Worm (Caenorhabditis elegans) whole organism, L4/young adult: ENCODE data around the gene klp-11.
"Not testable (repeated sequence)": the region's sequence is repeated elsewhere in the genome, so short reads cannot be mapped to it uniquely, and the experiment has no call there.

ENCODE experiments used
- W03F9.2 ChIP-seq: fragments of 150-350 bp; optimal IDR thresholded peaks from 2 replicates; lab custom pipeline; 2014; ENCODE audit warnings: missing biosample characterization, missing genetic modification characterization
- dao-5 ChIP-seq: sonication (generic microtip); optimal IDR thresholded peaks from 2 replicates; lab custom pipeline; 2016; ENCODE audit warnings: missing genotype, missing genetic modification characterization, moderate library complexity, missing compliant biosample characterization
- him-1 ChIP-seq: sonication (generic microtip); optimal IDR thresholded peaks from 2 replicates; lab custom pipeline; 2016; ENCODE audit warnings: missing genotype, missing genetic modification reagents, missing genetic modification characterization, missing compliant biosample characterization

The klp-11 gene

DNA sequence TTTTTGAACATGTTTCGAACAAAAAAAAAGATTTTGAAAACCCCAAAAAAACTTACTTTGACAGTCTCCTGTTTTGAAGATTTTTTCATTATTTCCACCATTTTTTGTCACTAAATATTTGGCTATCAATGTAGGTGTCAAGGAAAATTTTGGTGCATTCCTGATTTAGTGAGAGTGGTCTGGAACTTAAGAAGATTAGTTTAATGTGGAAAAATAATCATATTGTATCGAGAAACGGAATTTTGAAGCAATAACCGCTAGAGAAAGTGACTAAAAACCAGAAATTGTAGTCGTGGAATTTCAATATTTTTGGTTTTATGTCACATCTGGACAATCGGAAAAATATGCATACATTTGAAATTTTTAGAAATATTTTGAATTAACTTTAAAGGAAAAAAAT lies at the start of gene klp-11, which contains the start of gene F20C5.11:
TSS of gene klp-11 (minus strand) at position 171 of the 400 bp plus-strand sequence.
TSS of gene F20C5.11 (minus strand) at position 101 of the 400 bp plus-strand sequence.
- TF ChIP-seq him-1 (tag; lab: Kevin White, UChicago) (no peak), W03F9.2 (tag; lab: Kevin White, UChicago) (no peak), dao-5 (no peak)

DNA sequence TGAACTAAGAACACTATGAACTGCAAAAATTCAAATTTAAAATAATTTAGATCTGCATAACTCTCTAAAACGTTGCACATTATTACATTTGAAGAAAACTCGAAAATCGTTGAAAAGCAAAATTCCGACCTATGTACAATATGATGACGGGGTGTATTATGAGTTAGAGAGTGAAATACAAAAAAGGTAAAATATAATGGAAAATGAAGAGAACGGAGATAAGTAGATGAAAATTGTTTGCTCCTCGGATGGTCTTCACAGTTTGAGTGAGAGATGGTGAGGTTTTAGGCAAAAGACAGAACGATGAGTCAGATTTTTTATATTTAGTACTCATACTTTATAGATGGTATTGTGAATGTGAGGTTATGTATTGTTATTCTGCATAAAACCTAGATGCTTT lies 45.5 kb upstream of the klp-11 start:
- TF ChIP-seq W03F9.2 (tag; lab: Kevin White, UChicago) = no peak
- TF ChIP-seq dao-5 = no peak
- TF ChIP-seq him-1 (tag; lab: Kevin White, UChicago) = no peak

DNA sequence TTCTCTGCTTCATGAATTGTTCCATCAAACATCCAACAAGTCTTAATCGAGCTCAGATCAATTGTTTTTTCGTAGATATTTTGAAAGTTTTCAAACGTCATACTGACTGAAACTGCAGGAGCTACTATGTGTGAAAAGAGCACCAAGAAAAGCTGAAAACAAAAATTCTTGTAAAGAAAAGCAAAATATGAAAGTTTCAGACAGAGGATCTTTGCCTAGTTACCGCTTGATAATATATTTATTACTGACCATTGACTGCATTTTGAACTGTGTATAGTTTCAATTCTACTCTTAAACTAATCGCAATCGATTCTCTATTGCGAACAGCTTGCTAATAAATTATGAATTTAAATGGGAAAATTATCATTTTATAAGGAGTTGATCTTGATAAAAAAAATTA lies 36.4 kb upstream of the klp-11 start, which contains the start of gene clec-182:
TSS of gene clec-182 (minus strand) at position 101 of the 400 bp plus-strand sequence.
- TF ChIP-seq W03F9.2 (tag; lab: Kevin White, UChicago) (no peak), him-1 (tag; lab: Kevin White, UChicago) (no peak), dao-5 (no peak)

DNA sequence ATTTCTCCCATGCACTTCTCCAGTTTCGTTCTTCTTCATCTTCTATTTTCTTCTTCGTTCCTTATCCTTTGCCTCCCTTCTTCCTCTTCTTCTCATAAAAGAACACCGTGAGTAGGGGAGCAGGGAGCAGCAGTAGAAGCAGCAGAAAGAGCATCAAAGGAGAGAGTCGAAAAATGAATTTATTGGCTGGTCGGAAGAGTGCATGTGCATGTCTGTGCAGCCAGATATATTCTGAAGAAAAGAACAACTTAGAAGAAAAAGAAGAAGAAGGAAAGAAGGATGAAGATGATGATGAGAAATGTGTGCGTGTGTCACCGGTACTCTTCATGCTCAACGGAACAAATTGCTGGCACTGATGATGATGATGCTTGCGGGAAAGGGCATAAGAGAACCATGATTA lies 34.4 kb upstream of the klp-11 start:
- TF ChIP-seq W03F9.2 (tag; lab: Kevin White, UChicago) = no peak
- TF ChIP-seq him-1 (tag; lab: Kevin White, UChicago) = peak; percentile 73

DNA sequence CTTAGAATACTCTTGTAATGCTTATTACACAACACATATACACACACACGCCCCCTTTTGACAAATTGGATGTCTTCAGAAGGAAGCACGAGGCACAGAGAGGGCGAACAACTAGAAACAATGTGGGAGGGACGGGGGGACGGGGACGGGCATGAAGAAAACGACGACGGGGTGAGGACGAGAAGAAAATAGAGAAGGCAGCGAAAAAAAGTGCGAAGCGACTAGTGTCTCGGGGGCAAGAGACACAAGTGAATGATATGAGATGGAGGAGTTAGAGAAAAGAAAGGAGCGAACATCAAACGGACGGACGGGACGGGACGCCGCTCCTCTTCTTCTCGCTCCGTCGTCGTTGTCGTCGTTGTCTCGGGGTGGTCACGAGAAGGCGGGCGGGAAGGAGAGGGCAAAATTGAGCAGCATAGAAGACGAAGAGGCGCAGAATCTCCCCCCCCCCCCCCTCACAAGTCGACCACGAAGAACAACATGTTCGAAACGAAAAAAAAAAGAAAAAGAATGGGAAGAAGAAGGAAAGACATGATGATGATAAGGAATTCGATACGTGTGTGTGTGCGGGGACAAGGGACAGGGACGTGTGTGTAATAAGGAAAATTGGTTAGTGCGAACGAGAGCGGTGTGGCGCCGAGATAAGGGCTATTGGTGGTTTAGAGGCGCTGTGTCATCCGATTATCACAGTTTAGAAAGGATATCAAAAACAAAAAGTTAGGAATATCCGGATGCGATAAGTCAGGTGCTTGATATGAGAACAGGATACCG lies 33.2 kb upstream of the klp-11 start:
- peak; percentile 67 for TF ChIP-seq W03F9.2 (tag; lab: Kevin White, UChicago)
- TF ChIP-seq him-1 (tag; lab: Kevin White, UChicago) = peak; percentile 90
- TF ChIP-seq dao-5 = no peak

DNA sequence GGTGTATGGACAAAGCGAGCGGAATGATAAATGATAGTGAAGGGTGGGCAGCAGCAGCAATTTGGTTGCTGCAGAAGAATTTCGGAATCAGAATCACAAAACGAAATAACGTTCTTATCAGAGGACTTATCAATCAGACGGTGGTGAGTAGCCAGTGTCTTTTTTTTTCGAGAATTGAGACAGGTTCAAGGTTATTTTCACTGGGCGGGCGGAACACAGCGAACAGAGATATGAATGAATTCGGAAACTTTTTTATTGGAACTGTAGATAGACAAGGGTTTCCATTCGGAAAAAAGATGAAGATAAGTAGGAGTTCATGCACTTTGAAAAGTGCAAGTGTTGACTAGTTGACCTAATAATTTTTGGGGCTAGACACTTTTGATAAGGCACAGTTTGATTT lies 31.4 kb upstream of the klp-11 start:
- TF ChIP-seq dao-5 (no peak), W03F9.2 (tag; lab: Kevin White, UChicago) (peak; percentile 39)

DNA sequence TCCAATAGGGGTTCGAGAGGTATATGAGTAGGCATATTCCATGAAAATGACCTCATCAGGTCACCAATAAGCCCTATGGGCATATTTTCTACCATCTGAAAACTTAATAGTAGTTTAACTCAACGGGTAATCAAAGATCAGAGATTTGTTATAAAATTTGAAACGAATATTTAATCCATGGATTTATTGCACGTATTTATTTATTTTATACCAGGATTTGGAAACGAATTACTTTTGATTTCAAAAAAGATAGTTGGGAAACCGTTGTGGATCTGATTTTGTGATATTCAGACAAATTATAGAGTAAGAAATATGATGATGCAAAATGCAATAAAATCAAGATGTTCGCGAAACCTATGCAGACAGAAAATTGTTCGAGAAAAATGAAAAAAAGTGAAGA lies 30.9 kb upstream of the klp-11 start, which contains the start of gene C33D9.3:
TSS of gene C33D9.3 (minus strand) at position 101 of the 400 bp plus-strand sequence.
- TF ChIP-seq him-1 (tag; lab: Kevin White, UChicago) (no peak), W03F9.2 (tag; lab: Kevin White, UChicago) (no peak), dao-5 (no peak)

DNA sequence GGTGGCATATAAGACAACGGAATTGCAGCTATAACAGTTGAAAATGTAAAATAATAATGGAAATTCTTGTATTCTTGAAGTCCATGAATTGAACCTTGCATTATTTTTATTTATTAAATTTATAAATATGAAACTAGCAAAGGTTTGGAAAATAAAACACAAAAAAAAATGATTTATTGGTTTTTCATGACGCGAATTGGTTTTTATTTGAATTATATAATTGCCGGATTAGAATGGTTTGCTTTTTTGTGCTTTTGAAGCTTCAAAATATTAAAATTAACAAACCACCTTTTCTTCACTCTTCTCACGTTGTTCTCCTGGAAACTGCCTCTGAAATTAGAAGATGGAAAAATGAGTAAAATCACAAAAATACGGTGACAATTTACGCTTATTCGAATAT lies 28.3 kb upstream of the klp-11 start, which contains the start of gene sru-35:
TSS of gene sru-35 (minus strand) at position 101 of the 400 bp plus-strand sequence.
- no peak for TF ChIP-seq W03F9.2 (tag; lab: Kevin White, UChicago)
- no peak for TF ChIP-seq him-1 (tag; lab: Kevin White, UChicago)

DNA sequence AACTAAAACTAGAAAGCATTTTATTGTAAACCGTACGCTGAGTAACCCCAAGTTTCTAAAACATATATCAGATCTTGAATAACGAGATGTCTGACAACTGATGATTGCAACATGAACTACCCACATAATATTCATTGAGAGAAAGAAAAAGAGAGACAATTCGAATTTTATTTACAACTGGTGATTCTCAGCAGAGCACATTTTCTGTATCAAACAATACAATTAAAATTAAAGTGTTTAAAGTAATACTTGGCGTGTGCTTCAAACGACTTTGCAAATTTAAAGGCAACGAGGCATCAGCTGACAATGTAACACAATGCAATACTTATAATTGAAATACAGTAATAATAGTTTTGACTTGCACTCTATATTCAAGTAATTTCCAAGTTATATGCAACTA lies 26.2 kb upstream of the klp-11 start, which contains the start of gene C33D9.10:
TSS of gene C33D9.10 (minus strand) at position 101 of the 400 bp plus-strand sequence.
- not testable (repeated sequence) for TF ChIP-seq him-1 (tag; lab: Kevin White, UChicago); dao-5; W03F9.2 (tag; lab: Kevin White, UChicago)

DNA sequence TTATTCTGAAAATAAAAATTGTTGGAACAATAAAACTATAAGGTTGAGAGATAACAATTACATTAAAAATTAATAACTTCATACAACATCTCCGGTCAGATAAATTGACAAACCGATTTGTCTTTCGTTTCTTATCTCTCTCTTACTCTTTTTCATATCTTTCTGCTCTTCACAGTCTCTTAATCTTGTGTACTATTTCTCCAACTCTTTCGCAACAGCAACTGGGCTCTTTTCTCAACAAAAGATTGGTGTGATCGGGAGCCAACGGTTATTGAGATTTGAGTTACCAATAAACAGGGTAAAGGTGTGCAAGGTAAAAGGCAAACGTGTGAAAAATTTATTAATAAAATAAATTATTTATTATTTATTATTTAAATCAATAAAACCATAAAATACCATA lies 24.8 kb upstream of the klp-11 start, which contains the start of gene C33D9.8:
TSS of gene C33D9.8 (minus strand) at position 99 of the 400 bp plus-strand sequence.
- no peak for TF ChIP-seq him-1 (tag; lab: Kevin White, UChicago)
- TF ChIP-seq W03F9.2 (tag; lab: Kevin White, UChicago) = no peak
- no peak for TF ChIP-seq dao-5

DNA sequence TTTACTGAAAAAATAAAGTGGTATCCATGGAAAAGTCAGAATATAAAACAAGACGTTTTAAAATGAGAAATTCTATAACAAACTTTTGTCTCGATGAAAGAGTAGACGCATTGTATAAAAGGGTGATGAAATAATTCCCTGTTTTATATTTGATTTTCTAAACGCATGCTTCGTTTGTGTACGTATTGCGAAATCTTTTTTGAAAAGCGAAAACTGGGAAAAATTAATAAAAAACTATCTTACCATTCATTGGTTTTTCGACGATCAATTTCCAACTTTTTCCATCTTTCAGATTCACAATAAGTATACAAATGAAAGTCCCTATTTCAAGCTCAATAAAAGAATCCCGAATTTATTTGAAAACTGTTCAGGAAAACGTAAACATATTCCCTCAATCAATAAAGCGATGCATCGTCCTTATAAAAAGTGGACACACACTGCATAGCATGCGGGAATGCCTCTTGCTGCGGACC lies 23.0 kb upstream of the klp-11 start, which contains the start of gene C33D9.13:
TSS of gene C33D9.13 (minus strand) at position 423 of the 473 bp plus-strand sequence.
- TF ChIP-seq W03F9.2 (tag; lab: Kevin White, UChicago) (no peak), dao-5 (no peak), him-1 (tag; lab: Kevin White, UChicago) (no peak)

DNA sequence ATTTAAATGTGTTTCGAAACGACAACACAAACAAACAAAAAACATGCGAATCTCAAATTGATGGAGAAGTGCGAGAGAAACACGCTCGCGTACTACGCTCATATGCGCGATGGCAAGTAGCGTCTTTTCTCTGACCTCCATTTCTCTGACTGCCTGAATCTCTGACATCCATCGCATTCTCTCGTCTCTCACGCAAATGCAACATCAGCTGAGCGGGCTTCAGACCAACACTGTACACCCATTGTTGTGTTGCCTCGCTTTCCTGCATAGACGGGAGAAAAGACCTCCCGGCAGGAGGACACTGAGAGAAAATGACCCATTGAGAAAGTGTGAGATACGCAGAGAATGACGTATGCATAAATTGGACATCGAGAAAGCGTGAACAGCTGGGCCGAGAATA lies 20.3 kb upstream of the klp-11 start:
- TF ChIP-seq W03F9.2 (tag; lab: Kevin White, UChicago) (no peak), dao-5 (no peak), him-1 (tag; lab: Kevin White, UChicago) (no peak)

DNA sequence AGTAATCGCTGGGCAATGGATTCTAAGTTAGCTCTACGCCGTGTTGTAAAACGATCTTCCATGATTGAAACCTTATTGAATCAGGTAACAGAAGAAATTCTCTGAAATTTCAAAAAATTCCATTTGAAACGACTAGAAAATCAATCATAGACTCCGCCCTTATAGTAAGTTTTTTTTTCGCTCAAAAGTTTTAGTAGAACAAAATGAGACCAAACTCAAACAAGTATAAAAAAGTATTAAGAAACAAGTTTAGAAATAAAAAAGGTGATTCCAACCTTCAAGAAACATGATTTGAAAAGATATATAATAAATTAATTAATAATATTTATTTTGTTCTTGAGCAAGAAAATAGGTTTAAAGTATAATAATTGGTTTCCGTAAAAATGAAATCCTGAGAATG lies 16.2 kb upstream of the klp-11 start, which contains the start of gene C33D9.6:
TSS of gene C33D9.6 (minus strand) at position 101 of the 400 bp plus-strand sequence.
- no peak for TF ChIP-seq W03F9.2 (tag; lab: Kevin White, UChicago)
- TF ChIP-seq dao-5 = no peak
- TF ChIP-seq him-1 (tag; lab: Kevin White, UChicago) = no peak

DNA sequence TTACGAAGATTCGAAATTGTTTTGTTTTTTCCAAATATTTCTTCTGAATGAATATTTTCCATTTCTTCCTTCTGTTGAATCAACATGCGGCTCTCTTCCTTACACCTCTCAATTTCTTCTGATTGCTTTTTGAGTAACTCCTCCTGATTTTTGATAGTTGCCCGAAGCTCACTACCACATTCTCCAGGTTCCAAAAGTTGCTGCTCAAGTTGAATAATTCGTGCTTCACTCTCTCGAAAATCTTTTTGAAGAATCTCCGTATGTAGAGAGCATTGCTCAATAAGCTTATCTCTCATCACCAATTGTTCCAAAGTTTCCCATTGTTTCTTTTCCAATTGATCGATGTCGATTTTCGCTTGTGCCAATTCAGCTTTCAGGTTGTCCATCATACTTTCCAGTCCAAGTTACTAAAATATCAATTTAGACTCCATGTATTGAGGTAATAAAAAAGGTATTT lies 11.0 kb upstream of the klp-11 start, which contains the start of gene F20C5.6:
TSS of gene F20C5.6 (minus strand) at position 407 of the 457 bp plus-strand sequence.
- TF ChIP-seq him-1 (tag; lab: Kevin White, UChicago) = no peak
- no peak for TF ChIP-seq dao-5
